Fruit fly (Drosophila melanogaster) whole organism, wandering third instar larva: ENCODE data around the gene Ttc1.

Experiments
- Abd-B ChIP-seq: fragments of >200 bp; optimal IDR thresholded peaks from 2 replicates; lab custom pipeline; 2017; ENCODE audit warnings: missing biosample characterization, missing genetic modification characterization
- CG9705 ChIP-seq: fragments of 200-800 bp; sonication (Bioruptor generic); optimal IDR thresholded peaks from 2 replicates; lab custom pipeline; 2018; ENCODE audit warnings: missing biosample characterization, mild to moderate bottlenecking, missing genetic modification characterization
- CrebA ChIP-seq: fragments of 200-800 bp; sonication (Bioruptor generic); optimal IDR thresholded peaks from 2 replicates; lab custom pipeline; 2016; ENCODE audit warnings: missing biosample characterization, mild to moderate bottlenecking, missing genetic modification characterization, borderline replicate concordance
- Dfd ChIP-seq: fragments of >200 bp; optimal IDR thresholded peaks from 2 replicates; lab custom pipeline; 2017; ENCODE audit warnings: missing biosample characterization, missing genetic modification characterization
- Dif ChIP-seq: fragments of 200-275, 200-300 bp; sonication (Bioruptor generic); optimal IDR thresholded peaks from 2 replicates; lab custom pipeline; 2018; ENCODE audit warnings: missing biosample characterization, missing genetic modification characterization; ENCODE audit not compliant: partially characterized antibody
- GATAd ChIP-seq: sonication (Bioruptor generic); optimal IDR thresholded peaks from 2 replicates; lab custom pipeline; 2016; ENCODE audit warnings: missing biosample characterization, missing genetic modification characterization
- HLH106 ChIP-seq: fragments of 200-800 bp; optimal IDR thresholded peaks from 3 replicates; lab custom pipeline; 2019; ENCODE audit warnings: missing biosample characterization, mild to moderate bottlenecking, missing genetic modification characterization, moderate library complexity
- Hnf4 ChIP-seq: fragments of 200-800 bp; sonication (Bioruptor generic); optimal IDR thresholded peaks from 2 replicates; lab custom pipeline; 2016; ENCODE audit warnings: missing biosample characterization, mild to moderate bottlenecking, missing genetic modification characterization
- Hr78 ChIP-seq: fragments of >200 bp; optimal IDR thresholded peaks from 2 replicates; lab custom pipeline; 2017; ENCODE audit warnings: missing biosample characterization, missing genetic modification characterization
- Hr83 ChIP-seq: fragments of 200-300 bp; sonication (Bioruptor generic); optimal IDR thresholded peaks from 2 replicates; lab custom pipeline; 2016; ENCODE audit warnings: missing biosample characterization, mild to moderate bottlenecking, missing genetic modification characterization, moderate library complexity; ENCODE audit not compliant: poor library complexity, severe bottlenecking
- Myc ChIP-seq: fragments of >200 bp; optimal IDR thresholded peaks from 2 replicates; lab custom pipeline; 2017
- N ChIP-seq: fragments of >200 bp; optimal IDR thresholded peaks from 2 replicates; lab custom pipeline; 2018; ENCODE audit warnings: missing biosample characterization, missing external identifiers, missing genetic modification characterization
- OdsH ChIP-seq: fragments of 200-800 bp; sonication (Bioruptor generic); optimal IDR thresholded peaks from 2 replicates; lab custom pipeline; 2016; ENCODE audit warnings: missing biosample characterization, mild to moderate bottlenecking, missing genetic modification characterization
- Rel ChIP-seq, 2 experiments: fragments of 200-800 bp; sonication (Bioruptor generic) in 1 of 2; optimal IDR thresholded peaks; 2 replicates in 1 of 2; 3 replicates in 1 of 2; lab custom pipeline; 2016 to 2019; ENCODE audit warnings: mild to moderate bottlenecking in 2 of 2, missing biosample characterization in 2 of 2, missing genetic modification characterization in 2 of 2, moderate library complexity in 1 of 2
- Sp1 ChIP-seq: fragments of 200-800 bp; sonication (Bioruptor generic); optimal IDR thresholded peaks from 3 replicates; lab custom pipeline; 2019; ENCODE audit warnings: missing biosample characterization, mild to moderate bottlenecking, missing genetic modification characterization, moderate library complexity
- Vsx2 ChIP-seq: fragments of 200-300, 225-300 bp; sonication (Bioruptor generic); optimal IDR thresholded peaks from 2 replicates; lab custom pipeline; 2018; ENCODE audit warnings: missing biosample characterization, missing genetic modification characterization; ENCODE audit not compliant: partially characterized antibody
- br ChIP-seq: fragments of 200-800 bp; sonication (Bioruptor generic); optimal IDR thresholded peaks from 2 replicates; lab custom pipeline; 2016; ENCODE audit warnings: missing biosample characterization, missing genetic modification characterization
- dmrt93B ChIP-seq: fragments of 200-800 bp; sonication (Bioruptor generic); optimal IDR thresholded peaks from 2 replicates; lab custom pipeline; 2018; ENCODE audit warnings: missing biosample characterization, mild to moderate bottlenecking, missing genetic modification characterization
- ey ChIP-seq: fragments of 200-800 bp; sonication (Bioruptor generic); optimal IDR thresholded peaks from 2 replicates; lab custom pipeline; 2016; ENCODE audit warnings: missing biosample characterization, missing genetic modification characterization
- foxo ChIP-seq, 2 experiments: fragments of 200-800 bp; sonication (Bioruptor generic); optimal IDR thresholded peaks; 2 replicates in 1 of 2; 3 replicates in 1 of 2; lab custom pipeline; 2016 to 2017; ENCODE audit warnings: missing biosample characterization in 2 of 2, missing genetic modification characterization in 2 of 2
- fru ChIP-seq: fragments of 200-800 bp; sonication (Bioruptor generic); optimal IDR thresholded peaks from 3 replicates; lab custom pipeline; 2016; ENCODE audit warnings: missing biosample characterization, mild to moderate bottlenecking, missing genetic modification characterization
- h ChIP-seq: fragments of 200-800 bp; sonication (Bioruptor generic); optimal IDR thresholded peaks from 3 replicates; lab custom pipeline; 2016; ENCODE audit warnings: missing biosample characterization, mild to moderate bottlenecking, missing genetic modification characterization
- jim ChIP-seq: fragments of 175-275, 200-325 bp; sonication (Bioruptor generic); optimal IDR thresholded peaks from 2 replicates; lab custom pipeline; 2016; ENCODE audit warnings: missing biosample characterization, mild to moderate bottlenecking, missing genetic modification characterization
- pan ChIP-seq: fragments of >200 bp; optimal IDR thresholded peaks from 2 replicates; lab custom pipeline; 2017
- psq ChIP-seq: fragments of 200-800 bp; sonication (Bioruptor generic); optimal IDR thresholded peaks from 3 replicates; lab custom pipeline; 2017; ENCODE audit warnings: missing biosample characterization, mild to moderate bottlenecking, missing genetic modification characterization, moderate library complexity
- rgr ChIP-seq: fragments of 200-800 bp; sonication (Bioruptor generic); optimal IDR thresholded peaks from 3 replicates; lab custom pipeline; 2016; ENCODE audit warnings: missing biosample characterization, mild to moderate bottlenecking, missing genetic modification characterization
- sv ChIP-seq: fragments of 200-800 bp; sonication (Bioruptor generic); optimal IDR thresholded peaks from 3 replicates; lab custom pipeline; 2016; ENCODE audit warnings: missing biosample characterization, missing genetic modification characterization
- tai ChIP-seq: sonication (Bioruptor generic); optimal IDR thresholded peaks from 2 replicates; lab custom pipeline; 2016; ENCODE audit warnings: missing biosample characterization, missing genetic modification characterization
- usp ChIP-seq: fragments of >200 bp; optimal IDR thresholded peaks from 2 replicates; lab custom pipeline; 2017; ENCODE audit warnings: missing biosample characterization, missing genetic modification characterization
- woc ChIP-seq: sonication (Bioruptor generic); optimal IDR thresholded peaks from 2 replicates; lab custom pipeline; 2016; ENCODE audit warnings: missing biosample characterization, mild to moderate bottlenecking, missing genetic modification characterization

The Ttc1 gene

DNA sequence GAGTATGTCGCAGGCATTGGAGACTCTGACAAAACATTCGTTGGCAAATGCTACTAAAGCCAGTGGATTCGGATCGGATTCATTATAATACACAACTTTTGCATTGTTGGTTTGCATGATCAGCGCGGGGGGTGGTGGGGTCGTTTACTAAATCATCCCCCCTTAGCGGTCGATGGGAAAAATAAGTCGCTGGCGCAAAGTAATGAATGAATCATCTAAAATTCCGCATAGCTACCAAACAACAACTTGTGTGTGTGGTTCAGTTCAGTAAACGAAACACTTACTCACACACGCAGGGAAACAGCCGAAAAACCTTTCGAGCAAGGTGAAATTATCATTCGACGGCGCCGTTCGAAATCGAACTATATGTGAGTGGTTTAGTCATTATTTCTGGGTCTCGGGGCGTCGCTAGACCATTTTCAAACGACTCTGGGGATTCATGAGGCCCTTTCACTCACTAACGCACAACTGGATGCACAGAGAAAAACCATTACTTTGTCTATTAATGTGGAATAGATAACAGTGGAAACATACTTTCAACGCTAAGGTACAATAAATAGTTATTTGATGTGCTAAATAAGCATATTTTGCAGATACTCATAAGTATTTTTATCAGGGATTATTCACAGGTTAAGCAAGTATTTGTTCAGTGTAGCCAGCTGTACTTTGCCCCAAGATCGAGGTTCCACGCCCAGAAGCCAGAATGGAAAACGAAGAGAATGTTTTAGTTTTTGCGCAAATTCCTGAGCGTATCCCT, 5.7 kb upstream of the Ttc1 start:
- TF ChIP-seq pan (no peak), rgr (peak; percentile 31), psq (no peak), Hr83 (GFP tag; lab: Kevin White, UChicago) (no peak), sv (GFP tag; lab: Kevin White, UChicago) (peak; percentile 40), jim (GFP tag; lab: Kevin White, UChicago) (no peak), usp (GFP tag; lab: Kevin White, UChicago) (no peak), Hnf4 (GFP tag; lab: Kevin White, UChicago) (peak; percentile 49), Abd-B (GFP tag; lab: Kevin White, UChicago) (no peak), N (GFP tag; lab: Kevin White, UChicago) (no peak), ey (GFP tag; lab: Kevin White, UChicago) (no peak), br (GFP tag; lab: Kevin White, UChicago) (no peak), h (GFP tag; lab: Kevin White, UChicago) (no peak), CG9705 (no peak)
- TF ChIP-seq, all 38 proteins: peak for 3

DNA sequence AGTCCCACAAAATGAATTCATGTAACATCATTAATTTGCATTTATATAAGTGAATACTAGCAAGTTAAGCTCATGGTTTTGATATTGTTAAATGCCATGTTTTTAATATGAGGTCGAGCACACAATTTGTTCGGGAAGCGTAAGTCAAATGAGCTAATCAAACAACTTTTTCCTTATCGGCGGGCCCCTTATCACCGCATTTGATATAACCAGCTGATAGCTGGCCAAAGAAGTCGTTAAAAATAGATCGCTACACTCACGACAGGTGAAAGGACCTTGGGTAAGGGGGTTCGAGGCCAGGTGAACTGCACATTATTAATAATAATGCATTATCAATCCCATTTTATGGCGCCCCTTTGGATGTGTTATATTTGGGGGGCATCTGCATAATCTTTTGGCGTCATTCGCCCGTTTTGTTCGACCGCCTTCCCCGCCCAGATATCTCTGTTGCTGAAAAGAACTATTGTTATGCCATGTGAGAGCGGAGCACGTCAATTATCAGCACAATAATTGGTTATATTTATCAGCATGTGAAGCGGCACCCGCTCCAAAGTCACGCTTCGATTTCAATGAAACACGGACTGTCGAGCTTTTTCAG, 4.7 kb upstream of the Ttc1 start:
- no peak for TF ChIP-seq usp (GFP tag; lab: Kevin White, UChicago)
- TF ChIP-seq Vsx2 (GFP tag; lab: Kevin White, UChicago), result peak; percentile 75
- TF ChIP-seq Rel (GFP tag; optimal IDR thresholded peaks at IDR 0.05; lab: Kevin White, UChicago), result no peak
- TF ChIP-seq Rel (tag; optimal IDR thresholded peaks at IDR 0.05; lab: Kevin White, UChicago), result peak; percentile 58
- no peak for TF ChIP-seq CrebA (GFP tag; lab: Kevin White, UChicago)

DNA sequence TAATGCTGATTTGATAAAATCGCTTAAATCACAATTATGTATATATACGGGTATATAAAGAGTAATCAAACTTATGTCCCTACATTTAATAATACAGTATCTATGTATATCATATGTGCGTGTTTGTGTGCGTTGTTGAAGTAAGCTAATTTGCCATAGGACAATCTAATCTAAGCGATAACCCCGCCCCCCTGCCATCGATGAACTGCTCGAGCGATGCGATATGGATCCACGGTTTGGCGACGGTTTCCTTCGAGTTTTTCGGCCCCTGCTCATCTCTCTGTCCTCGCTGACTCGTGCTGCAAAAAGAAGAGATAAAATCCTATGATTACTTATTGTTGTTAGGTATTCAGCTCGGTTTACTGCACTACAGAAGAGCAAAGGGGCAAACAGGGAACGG, 4.0 kb upstream of the Ttc1 start:
- TF ChIP-seq Hr83 (GFP tag; lab: Kevin White, UChicago) (no peak), Dfd (GFP tag; lab: Kevin White, UChicago) (no peak), tai (GFP tag; lab: Kevin White, UChicago) (peak; percentile 2), Rel (GFP tag; optimal IDR thresholded peaks at IDR 0.05; lab: Kevin White, UChicago) (no peak), Rel (tag; optimal IDR thresholded peaks at IDR 0.05; lab: Kevin White, UChicago) (peak; percentile 79), rgr (no peak), br (GFP tag; lab: Kevin White, UChicago) (no peak), Hr78 (GFP tag; lab: Kevin White, UChicago) (no peak), CrebA (GFP tag; lab: Kevin White, UChicago) (no peak), h (GFP tag; lab: Kevin White, UChicago) (peak; percentile 38), Myc (lab: Kevin White, UChicago) (no peak), fru (GFP tag; lab: Kevin White, UChicago) (peak; percentile 2), Vsx2 (GFP tag; lab: Kevin White, UChicago) (peak; percentile 99)

DNA sequence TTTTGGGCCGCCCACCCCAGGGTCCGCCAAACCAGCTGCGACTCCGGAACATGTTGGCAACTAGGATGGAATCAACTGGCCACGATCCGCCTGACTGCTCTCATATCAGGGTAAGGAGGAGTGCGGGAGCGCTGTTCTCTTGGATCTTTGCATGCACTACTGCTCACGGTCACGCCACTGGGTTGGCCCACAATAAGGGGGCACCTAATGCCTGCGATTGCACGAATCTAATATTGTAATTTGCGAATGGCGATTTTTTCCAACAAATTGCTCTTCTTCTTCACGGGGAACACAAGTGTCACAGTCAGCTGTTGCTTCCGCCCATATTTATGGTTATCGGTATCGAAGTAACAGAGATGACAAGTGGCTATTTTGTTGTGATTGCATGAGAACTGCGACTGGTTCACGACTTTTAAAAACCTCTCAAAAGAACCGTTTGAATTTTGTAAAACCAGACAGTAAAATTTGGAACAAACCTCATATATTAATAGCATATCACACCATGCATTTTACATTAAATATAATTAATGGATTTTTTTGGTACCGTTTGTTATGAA, 1.4 kb downstream of the Ttc1 start, which contains the start of gene ema:
Gene ema, minus strand, starts transcription at position 295 of the 557 bp plus-strand sequence.
- TF ChIP-seq woc (GFP tag; lab: Kevin White, UChicago) (peak; percentile 79), ey (GFP tag; lab: Kevin White, UChicago) (peak; percentile 6), Rel (GFP tag; optimal IDR thresholded peaks at IDR 0.05; lab: Kevin White, UChicago) (no peak), Rel (tag; optimal IDR thresholded peaks at IDR 0.05; lab: Kevin White, UChicago) (peak; percentile 45), OdsH (GFP tag; lab: Kevin White, UChicago) (no peak), rgr (peak; percentile 16), Myc (lab: Kevin White, UChicago) (peak; percentile 28), pan (no peak), sv (GFP tag; lab: Kevin White, UChicago) (peak; percentile 9), Vsx2 (GFP tag; lab: Kevin White, UChicago) (no peak), dmrt93B (GFP tag; lab: Kevin White, UChicago) (no peak), Hr83 (GFP tag; lab: Kevin White, UChicago) (peak; percentile 50), HLH106 (tag; lab: Kevin White, UChicago) (peak; percentile 37), foxo (GFP tag; optimal IDR thresholded peaks at IDR 0.05; lab: Kevin White, UChicago) (peak in 1 of 2 experiments; percentile 36), Dif (GFP tag; lab: Kevin White, UChicago) (no peak), Hr78 (GFP tag; lab: Kevin White, UChicago) (no peak), Abd-B (GFP tag; lab: Kevin White, UChicago) (no peak), GATAd (GFP tag; lab: Kevin White, UChicago) (no peak), Sp1 (peak; percentile 12), CG9705 (peak; percentile 27)
- TF ChIP-seq, all 38 proteins: peak for 11
